Fruit fly (Drosophila melanogaster): Measurements from ENCODE around the gene AdamTS-B.

Gene AdamTS-B

DNA sequence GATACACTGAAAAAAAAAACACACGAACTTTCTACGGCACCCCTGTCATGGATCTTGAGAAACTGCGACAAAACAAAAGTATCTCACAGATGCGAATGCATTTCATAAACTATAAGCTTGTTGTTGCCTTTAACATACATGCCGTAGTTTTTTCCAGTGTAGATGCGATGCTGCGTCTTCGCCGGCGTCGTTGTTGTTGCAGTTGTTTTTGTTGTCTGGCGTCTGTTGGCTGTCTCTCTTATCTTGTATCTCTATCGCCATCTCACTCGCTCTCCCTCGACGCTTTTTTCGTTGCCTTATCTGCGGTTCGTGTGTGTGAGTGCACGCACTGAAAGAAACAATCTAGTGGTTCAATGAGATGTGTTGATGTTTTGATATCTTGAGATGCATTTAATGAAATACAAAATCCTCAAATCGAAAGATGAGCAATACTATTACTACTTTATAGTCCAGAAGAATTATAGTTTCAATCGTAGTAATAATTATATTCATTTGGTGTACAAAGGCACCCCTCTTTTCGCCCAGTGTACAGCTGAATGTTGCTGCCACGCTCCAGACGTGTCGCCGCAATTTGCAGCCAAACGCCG lies 1.8 kb upstream of the AdamTS-B start (continued):
- TF ChIP-seq CG30403 (GFP tag; optimal IDR thresholded peaks at IDR 0.05) (peak; percentile 97), insv (GFP tag; optimal IDR thresholded peaks at IDR 0.05) (peak; percentile 50 to 69), ash1 (GFP tag; optimal IDR thresholded peaks at IDR 0.05) (peak; percentile 66), CG11085 (GFP tag; IDR thresholded peaks at IDR 0.05) (peak; percentile 86), otp (GFP tag; IDR thresholded peaks at IDR 0.05) (peak; percentile 98), CG7372 (GFP tag; IDR thresholded peaks at IDR 0.05) (peak; percentile 92), psq (GFP tag; optimal IDR thresholded peaks at IDR 0.05) (peak; percentile 88)

DNA sequence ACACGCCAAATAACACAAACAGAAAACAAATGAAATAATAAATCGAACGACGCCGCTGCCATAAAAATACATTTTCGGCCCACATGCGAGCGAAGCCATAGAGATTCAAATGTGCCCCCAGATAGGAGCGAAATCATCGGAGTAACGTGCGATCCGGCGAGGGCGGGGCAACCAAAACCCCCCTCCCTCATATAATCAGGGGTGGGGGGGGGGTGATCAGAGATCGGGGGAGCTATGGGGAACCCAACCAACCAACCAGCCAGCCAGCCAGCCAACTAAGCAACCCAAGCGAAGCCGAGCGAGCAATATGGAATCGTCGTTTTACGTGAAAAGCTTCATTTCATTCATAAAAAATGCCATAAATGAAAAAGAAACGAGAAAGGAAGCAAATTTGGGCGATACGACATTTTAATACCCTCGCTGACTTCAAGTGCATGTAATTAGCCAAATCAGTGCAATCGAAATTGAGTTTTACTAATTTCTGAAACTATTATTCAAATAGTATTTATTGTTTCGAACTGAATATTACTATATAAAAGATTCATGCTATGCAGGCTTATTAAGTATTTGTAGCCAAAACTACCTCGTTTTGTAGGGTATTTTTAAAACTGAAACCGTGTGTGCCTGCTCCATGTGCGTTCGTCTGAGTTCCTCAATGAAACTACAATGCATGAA lies 1.6 kb downstream of the AdamTS-B start:
- TF ChIP-seq slou (GFP tag; optimal IDR thresholded peaks at IDR 0.05) (peak; percentile 15), Side (GFP tag; optimal IDR thresholded peaks at IDR 0.05) (peak; percentile 12), Fer1 (GFP tag; optimal IDR thresholded peaks at IDR 0.05) (peak; percentile 47), tx (GFP tag; optimal IDR thresholded peaks at IDR 0.05) (peak; percentile 9), CG17361 (GFP tag; IDR thresholded peaks at IDR 0.05) (peak; percentile 82), CG3726 (GFP tag; IDR thresholded peaks at IDR 0.05) (peak; percentile 33; the same call in 1 of the 3 replicates), CG5180 (GFP tag; optimal IDR thresholded peaks at IDR 0.05) (peak; percentile 73), grau (tag; optimal IDR thresholded peaks at IDR 0.05) (peak; percentile 69), danr (GFP tag; IDR thresholded peaks at IDR 0.05) (0 out of 2 replicates have a peak, but pooled peaks have one; percentile 32), ewg (GFP tag; optimal IDR thresholded peaks at IDR 0.05) (peak; percentile 52), Ssrp (tag; optimal IDR thresholded peaks at IDR 0.05) (peak; percentile 67), CG4404 (GFP tag; IDR thresholded peaks at IDR 0.05) (no peak), Hmr (GFP tag; optimal IDR thresholded peaks at IDR 0.05) (peak; percentile 60), schlank (tag; optimal IDR thresholded peaks at IDR 0.05) (no peak), CG9437 (GFP tag; optimal IDR thresholded peaks at IDR 0.05) (peak; percentile 61), stwl (tag; optimal IDR thresholded peaks at IDR 0.05) (no peak), nau (GFP tag; optimal IDR thresholded peaks at IDR 0.05) (no peak), CG11085 (GFP tag; IDR thresholded peaks at IDR 0.05) (no peak), CG32767 (GFP tag; IDR thresholded peaks at IDR 0.05) (peak; percentile 39; the same call in 1 of the 2 replicates), CG7987 (GFP tag; optimal IDR thresholded peaks at IDR 0.05) (no peak), CG2202 (tag; optimal IDR thresholded peaks at IDR 0.05) (peak; percentile 39), Meics (GFP tag; optimal IDR thresholded peaks at IDR 0.05) (peak; percentile 55), CG15514 (GFP tag; optimal IDR thresholded peaks at IDR 0.05) (peak; percentile 21), Six4 (GFP tag; optimal IDR thresholded peaks at IDR 0.05) (peak; percentile 29), CG2712 (tag; optimal IDR thresholded peaks at IDR 0.05) (peak; percentile 75), CG6689 (GFP tag; IDR thresholded peaks at IDR 0.05) (peak; percentile 70), CG1602 (GFP tag; optimal IDR thresholded peaks at IDR 0.05) (peak; percentile 52), CG17385 (GFP tag; optimal IDR thresholded peaks at IDR 0.05) (peak; percentile 45), CG6813 (GFP tag; optimal IDR thresholded peaks at IDR 0.05) (peak; percentile 39), CG6654 (GFP tag; optimal IDR thresholded peaks at IDR 0.05) (peak; percentile 31), CG30403 (GFP tag; optimal IDR thresholded peaks at IDR 0.05) (peak; percentile 73), bigmax (GFP tag; optimal IDR thresholded peaks at IDR 0.05) (no peak), kni (GFP tag; optimal IDR thresholded peaks at IDR 0.05) (peak; percentile 13), Ravus (GFP tag; IDR thresholded peaks at IDR 0.05) (no peak), usp (GFP tag; optimal IDR thresholded peaks at IDR 0.05) (no peak), odd (GFP tag; optimal IDR thresholded peaks at IDR 0.05) (peak; percentile 45), Sry-δ (GFP tag; optimal IDR thresholded peaks at IDR 0.05) (no peak), Atf6 (GFP tag; IDR thresholded peaks at IDR 0.05) (0 out of 2 replicates have a peak, but pooled peaks have one; percentile 25), Jarid2 (GFP tag; optimal IDR thresholded peaks at IDR 0.05) (no peak), CG15011 (GFP tag; optimal IDR thresholded peaks at IDR 0.05) (peak; percentile 39), CG7839 (tag; optimal IDR thresholded peaks at IDR 0.05) (peak; percentile 76), CG2120 (GFP tag; optimal IDR thresholded peaks at IDR 0.05) (peak; percentile 62)
